Worm (Caenorhabditis elegans) whole organism, young adult: Measurements from ENCODE around the gene R09A8.9.

Experiments used
- B0261.1 ChIP-seq: sonication (generic microtip); optimal IDR thresholded peaks from 2 replicates; lab custom pipeline; 2016; ENCODE audit warnings: mild to moderate bottlenecking, missing genetic modification characterization, moderate library complexity, missing compliant biosample characterization
- B0336.3 ChIP-seq: fragments of 200-800 bp; sonication (Bioruptor generic); IDR thresholded peaks from 2 replicates; pipeline ENCODE4 v1.3.6; 2022; ENCODE audit warnings: missing genetic modification characterization, missing compliant biosample characterization
- D2030.7 ChIP-seq: fragments of 200-800 bp; sonication (Bioruptor generic); IDR thresholded peaks from 2 replicates; pipeline ENCODE4 v1.3.6; 2022; ENCODE audit warnings: missing genetic modification reagents, missing genetic modification characterization, missing compliant biosample characterization
- F57A8.1 ChIP-seq: fragments of 200-800 bp; sonication (Bioruptor generic); optimal IDR thresholded peaks from 2 replicates; lab custom pipeline; 2018; ENCODE audit warnings: mild to moderate bottlenecking, missing genetic modification characterization, moderate library complexity, missing compliant biosample characterization
- K12H6.12 ChIP-seq: fragments of 200-800 bp; sonication (Bioruptor generic); optimal IDR thresholded peaks from 2 replicates; lab custom pipeline; 2018; ENCODE audit warnings: mild to moderate bottlenecking, missing genetic modification characterization, missing compliant biosample characterization
- Y53F4B.3 ChIP-seq: fragments of 200-800 bp; sonication (Bioruptor generic); IDR thresholded peaks from 2 replicates; pipeline ENCODE4 v1.3.6; 2022; ENCODE audit warnings: missing genetic modification reagents, missing genetic modification characterization, missing compliant biosample characterization
- Y67H2A.10 ChIP-seq: fragments of 200-800 bp; sonication (Bioruptor generic); conservative IDR thresholded peaks from 2 replicates; pipeline ENCODE4 v1.3.6; 2022; ENCODE audit warnings: missing genetic modification reagents, missing genetic modification characterization, missing compliant biosample characterization
- Y79H2A.3 ChIP-seq: fragments of 200-800 bp; sonication (Bioruptor generic); conservative IDR thresholded peaks from 2 replicates; pipeline ENCODE4 v1.3.6; 2022; ENCODE audit warnings: missing genetic modification reagents, missing genetic modification characterization, missing compliant biosample characterization
- ZK185.1 ChIP-seq: sonication (generic microtip); optimal IDR thresholded peaks from 2 replicates; lab custom pipeline; 2016; ENCODE audit warnings: mild to moderate bottlenecking, missing genetic modification characterization, missing compliant biosample characterization; ENCODE audit not compliant: poor library complexity, severe bottlenecking
- ama-1 ChIP-seq, 3 experiments: fragments of 150-350 bp in 1 of 3; sonication (generic microtip) in 2 of 3; optimal IDR thresholded peaks; 2 replicates each; lab custom pipeline; 2014 to 2018; ENCODE audit warnings: missing biosample characterization in 2 of 3, missing genetic modification characterization in 2 of 3, missing genetic modification reagents in 2 of 3
- aptf-2 ChIP-seq: fragments of 200-800 bp; sonication (Bioruptor generic); conservative IDR thresholded peaks from 2 replicates; pipeline ENCODE4 v1.3.6; 2022; ENCODE audit warnings: missing genetic modification reagents, missing genetic modification characterization, missing compliant biosample characterization
- attf-5 ChIP-seq: fragments of 200-800 bp; sonication (Bioruptor generic); optimal IDR thresholded peaks from 2 replicates; lab custom pipeline; 2018; ENCODE audit warnings: mild to moderate bottlenecking, missing genetic modification characterization, missing compliant biosample characterization
- ccch-3 ChIP-seq: fragments of 200-800 bp; sonication (Bioruptor generic); optimal IDR thresholded peaks from 2 replicates; lab custom pipeline; 2018; ENCODE audit warnings: mild to moderate bottlenecking, missing genetic modification characterization, missing compliant biosample characterization
- cebp-1 ChIP-seq, 2 experiments: fragments of 200-800 bp in 1 of 2; sonication (Bioruptor generic) in 1 of 2; sonication (generic microtip) in 1 of 2; IDR thresholded peaks in 1 of 2; optimal IDR thresholded peaks in 1 of 2; 2 replicates each; pipeline versions ENCODE4 v1.3.6 to Lab custom; 2017 to 2022; ENCODE audit warnings: missing compliant biosample characterization in 2 of 2, missing genetic modification characterization in 2 of 2, mild to moderate bottlenecking in 1 of 2, missing genetic modification reagents in 1 of 2, moderate library complexity in 1 of 2
- ceh-27 ChIP-seq: fragments of 200-800 bp; sonication (Bioruptor generic); optimal IDR thresholded peaks from 2 replicates; lab custom pipeline; 2018; ENCODE audit warnings: mild to moderate bottlenecking, missing genetic modification characterization, moderate library complexity, missing compliant biosample characterization
- dox-1 ChIP-seq: fragments of 200-800 bp; sonication (Bioruptor generic); IDR thresholded peaks from 2 replicates; pipeline ENCODE4 v1.3.6; 2022; ENCODE audit warnings: missing genetic modification reagents, missing genetic modification characterization, missing compliant biosample characterization
- egl-44 ChIP-seq: fragments of 200-800 bp; sonication (Bioruptor generic); IDR thresholded peaks from 2 replicates; pipeline ENCODE4 v1.3.6; 2022; ENCODE audit warnings: missing genetic modification reagents, missing genetic modification characterization, missing compliant biosample characterization
- ets-4 ChIP-seq: fragments of 200-800 bp; sonication (Bioruptor generic); optimal IDR thresholded peaks from 2 replicates; lab custom pipeline; 2018; ENCODE audit warnings: mild to moderate bottlenecking, missing genetic modification characterization, missing compliant biosample characterization
- hlh-12 ChIP-seq: sonication (generic microtip); optimal IDR thresholded peaks from 2 replicates; lab custom pipeline; 2016; ENCODE audit warnings: missing genetic modification characterization, missing compliant biosample characterization
- hmg-1.2 ChIP-seq: fragments of 200-800 bp; sonication (Bioruptor generic); IDR thresholded peaks from 2 replicates; pipeline ENCODE4 v1.3.6; 2022; ENCODE audit warnings: missing genetic modification reagents, missing genetic modification characterization, missing compliant biosample characterization
- hrde-1 ChIP-seq: sonication (generic microtip); optimal IDR thresholded peaks from 2 replicates; lab custom pipeline; 2016; ENCODE audit warnings: missing genetic modification characterization, mild to moderate bottlenecking, missing compliant biosample characterization, moderate library complexity, missing genotype, missing genetic modification reagents, borderline replicate concordance
- lin-26 ChIP-seq: fragments of 200-800 bp; sonication (Bioruptor generic); IDR thresholded peaks from 2 replicates; pipeline ENCODE4 v1.3.6; 2022; ENCODE audit warnings: missing genetic modification reagents, missing genetic modification characterization, missing compliant biosample characterization
- lin-40 ChIP-seq: sonication (generic microtip); optimal IDR thresholded peaks from 2 replicates; lab custom pipeline; 2016; ENCODE audit warnings: missing genetic modification characterization, mild to moderate bottlenecking, missing compliant biosample characterization, missing genotype, missing genetic modification reagents
- lin-54 ChIP-seq: fragments of 200-800 bp; sonication (Bioruptor generic); optimal IDR thresholded peaks from 2 replicates; lab custom pipeline; 2018; ENCODE audit warnings: mild to moderate bottlenecking, missing genetic modification characterization, missing compliant biosample characterization
- lsy-27 ChIP-seq: sonication (generic microtip); optimal IDR thresholded peaks from 2 replicates; lab custom pipeline; 2017; ENCODE audit warnings: missing genetic modification characterization, mild to moderate bottlenecking, missing compliant biosample characterization, antibody characterized with exemption, missing genotype, borderline replicate concordance; ENCODE audit not compliant: insufficient read depth
- madf-10 ChIP-seq: sonication (generic microtip); optimal IDR thresholded peaks from 2 replicates; lab custom pipeline; 2016; ENCODE audit warnings: mild to moderate bottlenecking, missing genetic modification characterization, missing compliant biosample characterization
- madf-3 ChIP-seq: fragments of 200-800 bp; sonication (Bioruptor generic); IDR thresholded peaks from 2 replicates; pipeline ENCODE4 v1.3.6; 2022; ENCODE audit warnings: missing genetic modification reagents, missing genetic modification characterization, missing compliant biosample characterization
- mcd-1 ChIP-seq: fragments of 200-800 bp; sonication (Bioruptor generic); IDR thresholded peaks from 2 replicates; pipeline ENCODE4 v1.3.6; 2022; ENCODE audit warnings: missing genetic modification reagents, missing genetic modification characterization, missing compliant biosample characterization
- mel-28 ChIP-seq: sonication (generic microtip); optimal IDR thresholded peaks from 2 replicates; lab custom pipeline; 2016; ENCODE audit warnings: borderline replicate concordance, mild to moderate bottlenecking, missing genetic modification characterization, missing compliant biosample characterization
- nfya-1 ChIP-seq: sonication (generic microtip); optimal IDR thresholded peaks from 2 replicates; lab custom pipeline; 2017; ENCODE audit warnings: antibody characterized with exemption, missing compliant biosample characterization, missing genetic modification characterization, borderline replicate concordance; ENCODE audit not compliant: insufficient read depth
- nhr-80 ChIP-seq: sonication (generic microtip); optimal IDR thresholded peaks from 2 replicates; lab custom pipeline; 2016; ENCODE audit warnings: missing genetic modification characterization, missing compliant biosample characterization
- pbrm-1 ChIP-seq: fragments of 200-800 bp; sonication (Bioruptor generic); IDR thresholded peaks from 2 replicates; pipeline ENCODE4 v1.3.6; 2022; ENCODE audit warnings: missing genetic modification reagents, missing genetic modification characterization, missing compliant biosample characterization
- rcor-1 ChIP-seq: fragments of 200-800 bp; sonication (Bioruptor generic); IDR thresholded peaks from 2 replicates; pipeline ENCODE4 v1.3.6; 2022; ENCODE audit warnings: missing genetic modification reagents, missing genetic modification characterization, missing compliant biosample characterization
- rpc-1 ChIP-seq, 2 experiments: fragments of 150-350 bp in 1 of 2; sonication (generic microtip) in 1 of 2; optimal IDR thresholded peaks; 2 replicates each; lab custom pipeline; 2014 to 2018; ENCODE audit warnings: missing biosample characterization in 1 of 2, missing genetic modification characterization in 1 of 2, missing genetic modification reagents in 1 of 2, missing genotype in 1 of 2
- sdz-38 ChIP-seq: sonication (generic microtip); optimal IDR thresholded peaks from 2 replicates; lab custom pipeline; 2016; ENCODE audit warnings: missing genotype, missing genetic modification characterization, missing compliant biosample characterization
- sea-2 ChIP-seq: fragments of 200-800 bp; sonication (Bioruptor generic); IDR thresholded peaks from 2 replicates; pipeline ENCODE4 v1.3.6; 2022; ENCODE audit warnings: missing genetic modification characterization, missing compliant biosample characterization
- somi-1 ChIP-seq: fragments of 200-800 bp; sonication (Bioruptor generic); optimal IDR thresholded peaks from 2 replicates; lab custom pipeline; 2018; ENCODE audit warnings: mild to moderate bottlenecking, missing genetic modification characterization, missing compliant biosample characterization
- unc-130 ChIP-seq: sonication (generic microtip); optimal IDR thresholded peaks from 2 replicates; lab custom pipeline; 2016; ENCODE audit warnings: missing genetic modification reagents, missing genetic modification characterization, missing compliant biosample characterization
- xnd-1 ChIP-seq: sonication (generic microtip); optimal IDR thresholded peaks from 2 replicates; lab custom pipeline; 2016; ENCODE audit warnings: missing genotype, missing genetic modification reagents, missing genetic modification characterization, missing compliant biosample characterization

R09A8.9 gene

ce11 chrX:12630556-12630955 is 26.8 kb downstream of the R09A8.9 start (continued):
- TF ChIP-seq sdz-38 (no peak), F57A8.1 (GFP tag; lab: Kevin White, UChicago) (no peak), sea-2 (GFP tag; lab: Robert Waterston, UW) (no peak), rpc-1 (optimal IDR thresholded peaks at IDR 0.05; lab: Kevin White, UChicago) (no peak), rpc-1 (tag; optimal IDR thresholded peaks at IDR 0.05; lab: Kevin White, UChicago) (no peak), Y53F4B.3 (GFP tag; lab: Robert Waterston, UW) (no peak), egl-44 (GFP tag; lab: Robert Waterston, UW) (0 out of 2 replicates have a peak, but pooled peaks have one; percentile 24), lsy-27 (tag; lab: Kevin White, UChicago) (no peak), lin-26 (GFP tag; lab: Robert Waterston, UW) (0 out of 2 replicates have a peak, but pooled peaks have one; percentile 56), Y79H2A.3 (GFP tag; lab: Robert Waterston, UW) (no peak)

DNA sequence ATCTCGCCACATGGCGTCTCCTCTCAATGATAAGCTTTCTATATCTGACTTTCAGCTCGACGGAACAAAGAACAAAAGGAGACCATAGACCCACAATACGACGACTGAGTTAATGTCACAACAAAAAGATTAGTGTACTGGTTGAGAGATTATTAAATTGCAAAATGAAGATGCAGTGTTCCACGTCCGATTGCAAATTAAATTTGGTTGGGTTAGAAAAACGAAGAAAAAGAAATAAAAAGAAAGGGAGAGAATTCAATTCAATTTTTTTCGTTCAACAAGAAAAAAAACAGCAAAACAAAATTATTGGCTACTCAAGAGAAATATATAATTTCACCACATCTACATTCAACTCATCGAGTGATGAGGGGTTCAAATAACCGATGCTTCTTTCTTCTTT is 27.7 kb downstream of the R09A8.9 start:
- peak; percentile 13 for TF ChIP-seq somi-1 (GFP tag; lab: Kevin White, UChicago)
- no peak for TF ChIP-seq ceh-27 (GFP tag; lab: Kevin White, UChicago)

DNA sequence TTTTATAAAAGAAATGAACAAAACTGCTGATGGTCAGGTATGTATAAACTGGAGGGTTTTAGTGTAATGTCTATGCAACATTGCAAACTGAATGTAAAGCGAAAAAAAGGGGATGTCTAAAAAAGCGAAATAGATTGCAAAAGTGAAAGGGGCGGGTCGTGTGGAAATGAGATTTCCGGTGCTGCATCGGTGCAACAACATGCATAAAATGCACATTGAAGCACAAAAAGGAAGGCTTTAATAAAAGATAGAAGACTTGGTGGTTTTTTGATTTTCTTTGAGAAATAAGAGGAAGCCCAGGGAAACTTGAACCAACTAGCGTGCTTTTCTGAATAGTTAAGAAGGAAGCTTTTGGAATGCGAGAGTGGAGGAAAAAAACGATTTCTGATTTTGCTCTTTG is 28.9 kb downstream of the R09A8.9 start:
- no peak for TF ChIP-seq hrde-1
- no peak for TF ChIP-seq aptf-2 (GFP tag; lab: Robert Waterston, UW)
- no peak for TF ChIP-seq D2030.7 (GFP tag; lab: Robert Waterston, UW)
- no peak for TF ChIP-seq madf-10 (tag; lab: Kevin White, UChicago)
- TF ChIP-seq nfya-1 (tag; lab: Kevin White, UChicago) = no peak
- TF ChIP-seq pbrm-1 = no peak
- TF ChIP-seq F57A8.1 (GFP tag; lab: Kevin White, UChicago) = no peak
- no peak for TF ChIP-seq hlh-12 (tag; lab: Kevin White, UChicago)
- TF ChIP-seq mel-28 = no peak
- no peak for TF ChIP-seq unc-130 (GFP tag; lab: Kevin White, UChicago)
- TF ChIP-seq ama-1 (optimal IDR thresholded peaks at IDR 0.05; lab: Kevin White, UChicago) = no peak
- TF ChIP-seq ama-1 (GFP tag; optimal IDR thresholded peaks at IDR 0.05; lab: Kevin White, UChicago) = no peak
- TF ChIP-seq nhr-80 (tag; lab: Kevin White, UChicago) = no peak
- no peak for TF ChIP-seq rpc-1 (optimal IDR thresholded peaks at IDR 0.05; lab: Kevin White, UChicago)
- no peak for TF ChIP-seq rpc-1 (tag; optimal IDR thresholded peaks at IDR 0.05; lab: Kevin White, UChicago)
- TF ChIP-seq madf-3 = no peak
- no peak for TF ChIP-seq xnd-1
- TF ChIP-seq, all 124 proteins: peak for 0

DNA sequence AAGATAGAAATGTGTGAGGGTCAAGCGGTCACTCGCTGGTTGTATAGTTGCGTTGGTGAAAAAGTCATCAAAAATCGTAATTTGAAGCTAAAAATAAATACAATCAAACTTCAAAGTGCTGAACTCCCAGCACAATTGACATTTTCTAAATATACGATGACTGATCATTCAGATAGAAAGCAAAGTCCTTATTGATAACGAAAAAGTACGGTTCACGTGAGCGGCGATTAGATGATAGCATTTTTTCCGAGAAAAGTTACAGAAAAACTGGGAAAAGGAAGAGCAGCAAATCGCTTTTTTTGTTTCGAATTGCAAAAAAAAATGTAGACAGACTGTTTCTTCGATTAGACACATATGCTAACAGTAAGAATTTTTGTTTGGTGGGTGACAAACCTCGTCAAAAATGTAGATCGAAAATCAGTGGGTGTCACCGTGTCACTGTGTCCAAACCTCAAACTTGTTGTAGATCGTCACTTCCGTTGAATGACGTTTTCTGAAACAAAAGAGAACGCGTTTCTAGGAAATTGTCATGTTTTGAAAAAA is 30.2 kb downstream of the R09A8.9 start, which contains the start of gene ivns-1:
Gene ivns-1, minus strand, starts transcription at position 493 of the 543 bp plus-strand sequence.
- no peak for TF ChIP-seq xnd-1
- TF ChIP-seq nhr-80 (tag; lab: Kevin White, UChicago) = peak; percentile 66
- no peak for TF ChIP-seq B0261.1 (tag; lab: Kevin White, UChicago)
- TF ChIP-seq rcor-1 (GFP tag; lab: Robert Waterston, UW) = no peak
- TF ChIP-seq dox-1 = 0 out of 2 replicates have a peak, but pooled peaks have one; percentile 24
- no peak for TF ChIP-seq ccch-3

DNA sequence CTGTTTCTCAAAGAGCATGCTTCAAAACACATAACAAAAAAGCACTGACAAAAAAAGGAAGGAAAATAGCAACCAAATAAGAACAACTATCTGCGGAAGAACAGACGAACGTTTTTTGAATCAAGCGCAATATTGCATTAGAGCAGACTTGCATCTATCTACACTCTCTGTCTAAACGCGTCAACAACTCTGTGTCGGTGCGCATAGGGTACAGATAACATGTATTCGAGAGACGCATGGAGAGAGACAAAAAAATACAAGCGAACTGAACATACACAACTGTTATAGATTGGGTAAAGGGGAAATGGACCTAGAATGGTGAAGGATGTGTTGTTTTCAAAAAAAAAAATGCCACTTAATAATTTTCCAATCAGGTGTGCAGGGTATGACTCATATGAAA is 31.3 kb downstream of the R09A8.9 start:
- TF ChIP-seq K12H6.12 (tag; lab: Kevin White, UChicago) = peak; percentile 49
- TF ChIP-seq mcd-1 (GFP tag; lab: Robert Waterston, UW) = peak; percentile 78
- no peak for TF ChIP-seq B0336.3
- no peak for TF ChIP-seq cebp-1 (GFP tag; IDR thresholded peaks at IDR 0.05; lab: Robert Waterston, UW)
- TF ChIP-seq cebp-1 (tag; optimal IDR thresholded peaks at IDR 0.05; lab: Kevin White, UChicago) = peak; percentile 43
- TF ChIP-seq nhr-80 (tag; lab: Kevin White, UChicago) = peak; percentile 84
- TF ChIP-seq ets-4 = no peak
- TF ChIP-seq ceh-27 (GFP tag; lab: Kevin White, UChicago) = peak; percentile 46
- TF ChIP-seq sdz-38 = no peak
- TF ChIP-seq lin-40 (tag; lab: Kevin White, UChicago) = peak; percentile 35
- TF ChIP-seq attf-5 (GFP tag; lab: Kevin White, UChicago) = peak; percentile 42
- TF ChIP-seq ZK185.1 = peak; percentile 54
- peak; percentile 58; the same call in 1 of the 2 replicates for TF ChIP-seq hmg-1.2 (GFP tag; lab: Robert Waterston, UW)
- peak; percentile 12 for TF ChIP-seq lin-54 (GFP tag; lab: Kevin White, UChicago)
- no peak for TF ChIP-seq Y67H2A.10
